Worm (Caenorhabditis elegans) whole organism, early embryonic: Measurements from ENCODE around the gene D1054.8.

Experiments used
- B0310.2 ChIP-seq: sonication (generic microtip); optimal IDR thresholded peaks from 2 replicates; lab custom pipeline; 2016; ENCODE audit warnings: mild to moderate bottlenecking, missing genetic modification characterization, missing compliant biosample characterization
- F13C5.2 ChIP-seq: sonication (generic microtip); optimal IDR thresholded peaks from 2 replicates; lab custom pipeline; 2017; ENCODE audit warnings: mild to moderate bottlenecking, missing genetic modification characterization, inconsistent platforms, missing compliant biosample characterization
- aly-1 ChIP-seq: sonication (generic microtip); optimal IDR thresholded peaks from 2 replicates; lab custom pipeline; 2016; ENCODE audit warnings: missing genetic modification characterization, missing compliant biosample characterization
- ama-1 ChIP-seq: fragments of 150-350 bp; optimal IDR thresholded peaks from 2 replicates; lab custom pipeline; 2014
- ceh-13 ChIP-seq: fragments of 200-800 bp; sonication (Bioruptor generic); optimal IDR thresholded peaks from 2 replicates; lab custom pipeline; 2018; ENCODE audit warnings: mild to moderate bottlenecking, missing genetic modification characterization, missing compliant biosample characterization
- ceh-36 ChIP-seq: sonication (generic microtip); optimal IDR thresholded peaks from 2 replicates; lab custom pipeline; 2016; ENCODE audit warnings: missing genetic modification characterization, inconsistent platforms, missing compliant biosample characterization
- ets-7 ChIP-seq: sonication (generic microtip); optimal IDR thresholded peaks from 2 replicates; lab custom pipeline; 2016; ENCODE audit warnings: missing genotype, missing genetic modification characterization, missing compliant biosample characterization
- flt-1 ChIP-seq: fragments of 200-800 bp; sonication (Bioruptor generic); IDR thresholded peaks from 2 replicates; pipeline ENCODE4 v1.3.6; 2022; ENCODE audit warnings: missing genetic modification characterization, missing compliant biosample characterization
- hmbx-1 ChIP-seq: sonication (generic microtip); optimal IDR thresholded peaks from 2 replicates; lab custom pipeline; 2016; ENCODE audit warnings: mild to moderate bottlenecking, missing genetic modification characterization, missing compliant biosample characterization
- hmg-4 ChIP-seq: fragments of 200-800 bp; sonication (Bioruptor generic); optimal IDR thresholded peaks from 2 replicates; lab custom pipeline; 2018; ENCODE audit warnings: mild to moderate bottlenecking, missing genetic modification characterization, missing compliant biosample characterization
- hnd-1 ChIP-seq: sonication (generic microtip); optimal IDR thresholded peaks from 2 replicates; lab custom pipeline; 2016; ENCODE audit warnings: missing genetic modification characterization, missing compliant biosample characterization
- pes-1 ChIP-seq: fragments of 200-800 bp; sonication (Bioruptor generic); IDR thresholded peaks from 2 replicates; pipeline ENCODE4 v1.3.6; 2022; ENCODE audit warnings: missing genetic modification reagents, missing genetic modification characterization, missing compliant biosample characterization
- scrt-1 ChIP-seq: fragments of 200-800 bp; sonication (Bioruptor generic); IDR thresholded peaks from 2 replicates; pipeline ENCODE4 v1.3.6; 2022; ENCODE audit warnings: missing genetic modification characterization, missing compliant biosample characterization
- sea-1 ChIP-seq: fragments of 200-800 bp; sonication (Bioruptor generic); conservative IDR thresholded peaks from 2 replicates; pipeline ENCODE4 v1.3.6; 2022; ENCODE audit warnings: missing genetic modification characterization, missing compliant biosample characterization
- tbx-11 ChIP-seq: fragments of 200-800 bp; sonication (Bioruptor generic); IDR thresholded peaks from 2 replicates; pipeline ENCODE4 v1.3.6; 2022; ENCODE audit warnings: missing genetic modification characterization, missing compliant biosample characterization
- tbx-37 ChIP-seq: fragments of 200-800 bp; sonication (Bioruptor generic); conservative IDR thresholded peaks from 2 replicates; pipeline ENCODE4 v1.3.6; 2022; ENCODE audit warnings: missing genetic modification reagents, missing genetic modification characterization, missing compliant biosample characterization
- tra-4 ChIP-seq: sonication (generic microtip); optimal IDR thresholded peaks from 2 replicates; lab custom pipeline; 2017; ENCODE audit warnings: missing genetic modification characterization, missing compliant biosample characterization

Gene D1054.8

ce11 chrV:10750630-10751029 is 33.5 kb upstream of the D1054.8 start, which contains the start of gene F28H7.3:
Gene F28H7.3 (minus strand): TSS chrV:10750788.
- TF ChIP-seq hnd-1 (tag; lab: Kevin White, UChicago) (no peak), tbx-11 (GFP tag; lab: Robert Waterston, UW) (no peak), hmbx-1 (no peak)

ce11 chrV:10754050-10754449 is 30.1 kb upstream of the D1054.8 start, which contains the start of gene F28H7.7:
Gene F28H7.7 (minus strand): TSS chrV:10754150.
- no peak for TF ChIP-seq F13C5.2
- TF ChIP-seq flt-1 (GFP tag; lab: Robert Waterston, UW), result no peak
- TF ChIP-seq B0310.2 (tag; lab: Kevin White, UChicago), result no peak
- TF ChIP-seq hmbx-1, result no peak
- TF ChIP-seq scrt-1 (GFP tag; lab: Robert Waterston, UW), result no peak
- TF ChIP-seq ets-7 (tag; lab: Kevin White, UChicago), result no peak
- TF ChIP-seq tbx-11 (GFP tag; lab: Robert Waterston, UW), result no peak
- no peak for TF ChIP-seq ceh-36
- TF ChIP-seq hnd-1 (tag; lab: Kevin White, UChicago), result no peak
- TF ChIP-seq pes-1, result no peak
- no peak for TF ChIP-seq tbx-37 (GFP tag; lab: Robert Waterston, UW)
- no peak for TF ChIP-seq aly-1 (tag; lab: Kevin White, UChicago)
- no peak for TF ChIP-seq hmg-4 (GFP tag; lab: Kevin White, UChicago)
- TF ChIP-seq sea-1 (GFP tag; lab: Robert Waterston, UW), result no peak
- TF ChIP-seq tra-4, result no peak
- no peak for TF ChIP-seq ceh-13
- TF ChIP-seq ama-1 (lab: Kevin White, UChicago), result no peak

- TF ChIP-seq sea-1 (GFP tag; lab: Robert Waterston, UW), result no peak
Observed at ce11 chrV:10756698-10757097, 27.4 kb upstream of the D1054.8 start, which contains the start of gene irld-6. Gene irld-6 (minus strand): TSS chrV:10756798.

ce11 chrV:10757128-10757527 is 27.0 kb upstream of the D1054.8 start:
- no peak for TF ChIP-seq tbx-37 (GFP tag; lab: Robert Waterston, UW)

ce11 chrV:10758658-10759057 is 25.5 kb upstream of the D1054.8 start, which contains the start of gene F28H7.8:
Gene F28H7.8 (plus strand): TSS chrV:10758958.
- TF ChIP-seq hmbx-1 (no peak), sea-1 (GFP tag; lab: Robert Waterston, UW) (no peak), flt-1 (GFP tag; lab: Robert Waterston, UW) (no peak), ets-7 (tag; lab: Kevin White, UChicago) (no peak), ceh-36 (no peak), hnd-1 (tag; lab: Kevin White, UChicago) (no peak), pes-1 (no peak), ama-1 (lab: Kevin White, UChicago) (no peak), tbx-37 (GFP tag; lab: Robert Waterston, UW) (no peak), F13C5.2 (no peak)

- TF ChIP-seq ama-1 (lab: Kevin White, UChicago) (no peak), ceh-13 (no peak), tbx-11 (GFP tag; lab: Robert Waterston, UW) (no peak), tra-4 (no peak), sea-1 (GFP tag; lab: Robert Waterston, UW) (no peak), ceh-36 (no peak), ets-7 (tag; lab: Kevin White, UChicago) (no peak), F13C5.2 (no peak), hnd-1 (tag; lab: Kevin White, UChicago) (no peak), pes-1 (no peak)
Observed at ce11 chrV:10760839-10761238, 23.3 kb upstream of the D1054.8 start.

- TF ChIP-seq scrt-1 (GFP tag; lab: Robert Waterston, UW), result no peak
- no peak for TF ChIP-seq tbx-11 (GFP tag; lab: Robert Waterston, UW)
- no peak for TF ChIP-seq aly-1 (tag; lab: Kevin White, UChicago)
- TF ChIP-seq hnd-1 (tag; lab: Kevin White, UChicago), result no peak
Observed at ce11 chrV:10762695-10763094, 21.4 kb upstream of the D1054.8 start, which contains the start of gene sre-6. Gene sre-6 (minus strand): TSS chrV:10762795.

- no peak for TF ChIP-seq ceh-36
- no peak for TF ChIP-seq ama-1 (lab: Kevin White, UChicago)
- no peak for TF ChIP-seq tra-4
- TF ChIP-seq hnd-1 (tag; lab: Kevin White, UChicago), result no peak
- TF ChIP-seq sea-1 (GFP tag; lab: Robert Waterston, UW), result no peak
- TF ChIP-seq aly-1 (tag; lab: Kevin White, UChicago), result no peak
- TF ChIP-seq tbx-37 (GFP tag; lab: Robert Waterston, UW), result no peak
- no peak for TF ChIP-seq flt-1 (GFP tag; lab: Robert Waterston, UW)
- TF ChIP-seq hmg-4 (GFP tag; lab: Kevin White, UChicago), result no peak
- no peak for TF ChIP-seq scrt-1 (GFP tag; lab: Robert Waterston, UW)
- TF ChIP-seq F13C5.2, result no peak
- no peak for TF ChIP-seq B0310.2 (tag; lab: Kevin White, UChicago)
- TF ChIP-seq pes-1, result no peak
Observed at ce11 chrV:10764066-10764465, 20.0 kb upstream of the D1054.8 start, which contains the start of gene ocr-1. Gene ocr-1 (plus strand): TSS chrV:10764366.

- TF ChIP-seq ceh-13, result no peak
- no peak for TF ChIP-seq tra-4
- TF ChIP-seq scrt-1 (GFP tag; lab: Robert Waterston, UW), result no peak
- no peak for TF ChIP-seq tbx-37 (GFP tag; lab: Robert Waterston, UW)
Observed at ce11 chrV:10768892-10769291, 15.2 kb upstream of the D1054.8 start.
